Fruit fly (Drosophila melanogaster): ENCODE measurements around the gene Gmppb.

The Gmppb gene

dm6 chr3R:4806318-4806757, 4.9 kb upstream of the Gmppb start:
- TF ChIP-seq CG10669 (GFP tag; optimal IDR thresholded peaks at IDR 0.05): no peak
- peak; percentile 49 for TF ChIP-seq Met (GFP tag; optimal IDR thresholded peaks at IDR 0.05)
- no peak for TF ChIP-seq Hr38 (GFP tag; optimal IDR thresholded peaks at IDR 0.05)
- no peak for TF ChIP-seq fd59A (GFP tag; optimal IDR thresholded peaks at IDR 0.05)
- TF ChIP-seq CG6163 (GFP tag; IDR thresholded peaks at IDR 0.05): peak; percentile 46; the same call in 1 of the 3 replicates
- peak; percentile 32 for TF ChIP-seq CG7368 (GFP tag; optimal IDR thresholded peaks at IDR 0.05)
- no peak for TF ChIP-seq svp (GFP tag)
- TF ChIP-seq CG11902 (GFP tag; optimal IDR thresholded peaks at IDR 0.05): no peak
- no peak for TF ChIP-seq spab (GFP tag; optimal IDR thresholded peaks at IDR 0.05)
- no peak for TF ChIP-seq salr (GFP tag; optimal IDR thresholded peaks at IDR 0.05)
- no peak for TF ChIP-seq Hr4 (GFP tag; optimal IDR thresholded peaks at IDR 0.05)
- peak; percentile 8 for TF ChIP-seq CG10631 (GFP tag; optimal IDR thresholded peaks at IDR 0.05)
- TF ChIP-seq fd85E (GFP tag; optimal IDR thresholded peaks at IDR 0.05): no peak
- TF ChIP-seq Smox (GFP tag; optimal IDR thresholded peaks at IDR 0.05): no peak
- TF ChIP-seq CG11294 (GFP tag; IDR thresholded peaks at IDR 0.05): no peak
- TF ChIP-seq CG32006 (GFP tag; optimal IDR thresholded peaks at IDR 0.05): peak; percentile 19
- peak; percentile 42 for TF ChIP-seq CG6792 (GFP tag; optimal IDR thresholded peaks at IDR 0.05)
- no peak for TF ChIP-seq Hr39 (GFP tag; optimal IDR thresholded peaks at IDR 0.05)
- no peak for TF ChIP-seq CG8319 (GFP tag; optimal IDR thresholded peaks at IDR 0.05)
- TF ChIP-seq Eip75B (GFP tag; optimal IDR thresholded peaks at IDR 0.05): peak; percentile 26
- TF ChIP-seq CG4318 (GFP tag; optimal IDR thresholded peaks at IDR 0.05): no peak
- no peak for TF ChIP-seq CG31627 (GFP tag; optimal IDR thresholded peaks at IDR 0.05)
- peak; percentile 49 for TF ChIP-seq CG6808 (GFP tag; optimal IDR thresholded peaks at IDR 0.05)
- TF ChIP-seq OdsH (GFP tag; optimal IDR thresholded peaks at IDR 0.05): peak; percentile 2
- no peak for TF ChIP-seq CG11762 (GFP tag; optimal IDR thresholded peaks at IDR 0.05; ENCODE audit: insufficient read depth)
- no peak for TF ChIP-seq Blimp-1 (GFP tag; optimal IDR thresholded peaks at IDR 0.05)
- peak; percentile 91 for TF ChIP-seq CG6854 (GFP tag; optimal IDR thresholded peaks at IDR 0.05)
- no peak for TF ChIP-seq CG1621 (tag; optimal IDR thresholded peaks at IDR 0.05)
- TF ChIP-seq CG16779 (tag; optimal IDR thresholded peaks at IDR 0.05): peak; percentile 17
- no peak for TF ChIP-seq lz (GFP tag; optimal IDR thresholded peaks at IDR 0.05)
- TF ChIP-seq cyc (GFP tag; optimal IDR thresholded peaks at IDR 0.05): no peak
- peak; percentile 48; the same call in 1 of the 2 replicates for TF ChIP-seq CG15336 (GFP tag; IDR thresholded peaks at IDR 0.05)
- no peak for TF ChIP-seq Eip93F (GFP tag; optimal IDR thresholded peaks at IDR 0.05)
- peak; percentile 60 to 73 for TF ChIP-seq ss (GFP tag; optimal IDR thresholded peaks at IDR 0.05)
- TF ChIP-seq Sox14 (GFP tag; optimal IDR thresholded peaks at IDR 0.05): peak; percentile 15
- peak; percentile 52 for TF ChIP-seq CG8632 (GFP tag; optimal IDR thresholded peaks at IDR 0.05)
- peak; percentile 66 for TF ChIP-seq CG3919 (GFP tag; optimal IDR thresholded peaks at IDR 0.05)
- TF ChIP-seq net (GFP tag; optimal IDR thresholded peaks at IDR 0.05): peak; percentile 70
- TF ChIP-seq achi (GFP tag; optimal IDR thresholded peaks at IDR 0.05): peak; percentile 46
- TF ChIP-seq Lpt (GFP tag; optimal IDR thresholded peaks at IDR 0.05): no peak
- TF ChIP-seq CG6276 (GFP tag; optimal IDR thresholded peaks at IDR 0.05): peak; percentile 23
- peak; percentile 42 for TF ChIP-seq CG34406 (GFP tag; optimal IDR thresholded peaks at IDR 0.05)
- TF ChIP-seq pdm3 (GFP tag; optimal IDR thresholded peaks at IDR 0.05): peak; percentile 11
- no peak for TF ChIP-seq Ets21C (GFP tag; optimal IDR thresholded peaks at IDR 0.05)
- TF ChIP-seq CG3032 (tag; optimal IDR thresholded peaks at IDR 0.05): no peak
- no peak for TF ChIP-seq acj6 (GFP tag; optimal IDR thresholded peaks at IDR 0.05)
- TF ChIP-seq esn (GFP tag; optimal IDR thresholded peaks at IDR 0.05): peak; percentile 46
- peak; percentile 4 for TF ChIP-seq Ets96B (tag; optimal IDR thresholded peaks at IDR 0.05)
- no peak for TF ChIP-seq CG8119 (GFP tag; IDR thresholded peaks at IDR 0.05)
- TF ChIP-seq vri (GFP tag; optimal IDR thresholded peaks at IDR 0.05): peak; percentile 68
- TF ChIP-seq topi (GFP tag; optimal IDR thresholded peaks at IDR 0.05): peak; percentile 32
- no peak for TF ChIP-seq Gug (GFP tag; IDR thresholded peaks at IDR 0.05)
- TF ChIP-seq Sox102F (GFP tag; optimal IDR thresholded peaks at IDR 0.05): peak; percentile 52
